Worm (Caenorhabditis elegans): Measurements from ENCODE around the gene F54D5.4.

ce11 chrII:11555634-11556033, 14.0 kb upstream of the F54D5.4 start, which contains the start of gene F54D5.24:
- no peak for TF ChIP-seq tab-1 (GFP tag; IDR thresholded peaks at IDR 0.05)
- TF ChIP-seq flt-1 (GFP tag; IDR thresholded peaks at IDR 0.05) = no peak
- TF ChIP-seq cog-1 (tag; optimal IDR thresholded peaks at IDR 0.05) = no peak
- no peak for TF ChIP-seq klf-2 (GFP tag; conservative IDR thresholded peaks at IDR 0.05)
- no peak for TF ChIP-seq ref-1 (GFP tag; conservative IDR thresholded peaks at IDR 0.05)
- TF ChIP-seq T22C8.4 (GFP tag; IDR thresholded peaks at IDR 0.05) = no peak

Data from whole organism, midembryonic.